Worm (Caenorhabditis elegans): ENCODE data around the gene Y37A1B.7.

Gene Y37A1B.7

ce11 chrIV:14070185-14070991, 26.8 kb upstream of the Y37A1B.7 start (continued):
- TF ChIP-seq lsy-27 (tag; optimal IDR thresholded peaks at IDR 0.05; ENCODE audit: borderline replicate concordance, insufficient read depth) (no peak), F22D6.2 (tag; optimal IDR thresholded peaks at IDR 0.05) (no peak), lir-1 (GFP tag; conservative IDR thresholded peaks at IDR 0.05) (no peak), nfyb-1 (GFP tag; IDR thresholded peaks at IDR 0.05) (no peak), attf-3 (GFP tag; conservative IDR thresholded peaks at IDR 0.05) (no peak), ztf-26 (tag; optimal IDR thresholded peaks at IDR 0.05) (no peak), aptf-2 (GFP tag; conservative IDR thresholded peaks at IDR 0.05) (no peak), hlh-26 (GFP tag; conservative IDR thresholded peaks at IDR 0.05) (no peak), nhr-120 (GFP tag; IDR thresholded peaks at IDR 0.05) (no peak), dox-1 (GFP tag; IDR thresholded peaks at IDR 0.05) (no peak), ceh-58 (GFP tag; IDR thresholded peaks at IDR 0.05) (no peak), athp-1 (tag; optimal IDR thresholded peaks at IDR 0.05) (no peak), B0261.1 (tag; optimal IDR thresholded peaks at IDR 0.05) (no peak), snpc-3.4 (tag; optimal IDR thresholded peaks at IDR 0.05) (peak; percentile 60), ceh-79 (tag; optimal IDR thresholded peaks at IDR 0.05) (no peak), hmg-1.2 (GFP tag; IDR thresholded peaks at IDR 0.05) (no peak), F52B5.7 (tag; optimal IDR thresholded peaks at IDR 0.05) (no peak), madf-10 (tag; optimal IDR thresholded peaks at IDR 0.05) (no peak), pbrm-1 (GFP tag; IDR thresholded peaks at IDR 0.05) (no peak), B0336.3 (GFP tag; IDR thresholded peaks at IDR 0.05) (no peak), F57C9.4 (tag; optimal IDR thresholded peaks at IDR 0.05) (no peak), dpff-1 (tag; optimal IDR thresholded peaks at IDR 0.05) (no peak), B0035.1 (tag; optimal IDR thresholded peaks at IDR 0.05) (no peak), nhr-90 (tag; optimal IDR thresholded peaks at IDR 0.05) (no peak), mxl-1 (tag; optimal IDR thresholded peaks at IDR 0.05) (no peak), tbp1 (GFP tag; optimal IDR thresholded peaks at IDR 0.05) (no peak), madf-8 (GFP tag; conservative IDR thresholded peaks at IDR 0.05) (peak; percentile 47; the same call in 1 of the 2 replicates), ekl-4 (GFP tag; IDR thresholded peaks at IDR 0.05) (no peak), C06A6.2 (GFP tag; conservative IDR thresholded peaks at IDR 0.05) (no peak), sea-2 (GFP tag; IDR thresholded peaks at IDR 0.05) (no peak), F39B2.1 (GFP tag; IDR thresholded peaks at IDR 0.05) (no peak), F49E8.2 (tag; optimal IDR thresholded peaks at IDR 0.05; ENCODE audit: insufficient read depth) (peak; percentile 15), nhr-80 (tag; optimal IDR thresholded peaks at IDR 0.05) (peak; percentile 37)

- TF ChIP-seq Y67H2A.10 (GFP tag; conservative IDR thresholded peaks at IDR 0.05) (no peak), mxl-1 (tag; optimal IDR thresholded peaks at IDR 0.05) (no peak), Y53F4B.3 (GFP tag; IDR thresholded peaks at IDR 0.05) (no peak), rcor-1 (GFP tag; IDR thresholded peaks at IDR 0.05) (no peak)
Measured at ce11 chrIV:14069760-14070159, 26.2 kb upstream of the Y37A1B.7 start, which contains the start of gene lst-4. TSS of gene lst-4 (minus strand) at chrIV:14069860.

ce11 chrIV:14066403-14066802, 22.8 kb upstream of the Y37A1B.7 start:
- TF ChIP-seq cebp-2 (GFP tag; IDR thresholded peaks at IDR 0.05) (0 out of 2 replicates have a peak, but pooled peaks have one; percentile 50), tbx-9 (tag; optimal IDR thresholded peaks at IDR 0.05; ENCODE audit: borderline replicate concordance) (no peak)

Measured in whole organism, young adult.